Worm (Caenorhabditis elegans) whole organism, mixed stage, embryonic: ENCODE results near the gene eppl-1.

Source experiments
- ces-1 ChIP-seq: fragments of 150-350 bp; optimal IDR thresholded peaks from 2 replicates; lab custom pipeline; 2014; ENCODE audit warnings: missing biosample characterization, missing genetic modification reagents, missing genetic modification characterization
- lin-13 ChIP-seq: fragments of 150-350 bp; optimal IDR thresholded peaks from 2 replicates; lab custom pipeline; 2014; ENCODE audit warnings: missing biosample characterization, missing genetic modification characterization
- mep-1 ChIP-seq: fragments of 150-350 bp; optimal IDR thresholded peaks from 2 replicates; lab custom pipeline; 2017; ENCODE audit warnings: missing biosample characterization, missing genetic modification reagents, missing genetic modification characterization, inconsistent platforms
- nhr-12 ChIP-seq: fragments of 150-350 bp; optimal IDR thresholded peaks from 2 replicates; lab custom pipeline; 2014; ENCODE audit warnings: missing biosample characterization, missing genetic modification characterization
- nhr-28 ChIP-seq: fragments of 150-350 bp; optimal IDR thresholded peaks from 2 replicates; lab custom pipeline; 2014; ENCODE audit warnings: missing biosample characterization, missing genetic modification characterization
- unc-62 ChIP-seq: fragments of 150-350 bp; optimal IDR thresholded peaks from 2 replicates; lab custom pipeline; 2014; ENCODE audit warnings: missing biosample characterization, missing genetic modification reagents, missing genetic modification characterization
- ztf-11 ChIP-seq: fragments of 150-350 bp; optimal IDR thresholded peaks from 2 replicates; lab custom pipeline; 2014; ENCODE audit warnings: missing biosample characterization, missing genetic modification characterization

DNA sequence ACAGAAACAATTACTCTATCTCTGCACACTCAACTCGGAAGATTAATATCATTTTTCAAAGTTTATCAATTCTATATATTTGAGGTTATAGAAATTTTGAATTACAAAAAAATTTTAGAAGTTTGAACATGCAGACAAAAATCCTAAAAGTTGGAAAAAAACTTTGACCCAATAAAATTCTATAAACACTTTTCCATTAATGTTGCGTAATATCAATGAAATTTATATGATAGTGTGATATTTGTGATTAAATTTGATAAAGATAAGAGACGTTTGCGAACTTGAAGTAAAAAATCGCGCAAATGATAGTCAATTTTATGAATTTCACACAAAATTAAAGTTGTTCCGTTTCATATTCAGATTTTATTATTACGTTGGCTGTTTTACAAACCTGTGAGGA, 2.5 kb upstream of the eppl-1 start:
- no peak for TF ChIP-seq ces-1 (GFP tag; lab: Kevin White, UChicago)
- TF ChIP-seq unc-62 (GFP tag; lab: Kevin White, UChicago): no peak
- no peak for TF ChIP-seq lin-13 (tag; lab: Kevin White, UChicago)
- TF ChIP-seq mep-1 (tag; lab: Kevin White, UChicago): no peak
- TF ChIP-seq ztf-11 (tag; lab: Kevin White, UChicago): no peak
- TF ChIP-seq nhr-28 (tag; lab: Kevin White, UChicago): no peak
- TF ChIP-seq nhr-12 (tag; lab: Kevin White, UChicago): no peak
